Worm (Caenorhabditis elegans) whole organism, L1 larva: Measurements from ENCODE around the gene try-10.

ENCODE experiments used
- ama-1 ChIP-seq: fragments of 150-350 bp; optimal IDR thresholded peaks from 2 replicates; lab custom pipeline; 2014
- egl-13 ChIP-seq: sonication (generic microtip); optimal IDR thresholded peaks from 2 replicates; lab custom pipeline; 2016; ENCODE audit warnings: missing genotype, missing genetic modification reagents, missing genetic modification characterization, missing compliant biosample characterization
- jun-1 ChIP-seq: fragments of 150-350 bp; optimal IDR thresholded peaks from 2 replicates; lab custom pipeline; 2014; ENCODE audit warnings: missing biosample characterization, missing genetic modification reagents, missing genetic modification characterization
- nhr-85 ChIP-seq: sonication (generic microtip); peaks from one replicate; lab custom pipeline; 2016; ENCODE audit warnings: missing genetic modification characterization, inconsistent platforms, missing compliant biosample characterization
- unc-62 ChIP-seq: fragments of 150-350 bp; optimal IDR thresholded peaks from 2 replicates; lab custom pipeline; 2014; ENCODE audit warnings: missing biosample characterization, missing genetic modification reagents, missing genetic modification characterization
- zag-1 ChIP-seq: fragments of 150-350 bp; optimal IDR thresholded peaks from 2 replicates; lab custom pipeline; 2014; ENCODE audit warnings: missing biosample characterization, missing genetic modification characterization

DNA sequence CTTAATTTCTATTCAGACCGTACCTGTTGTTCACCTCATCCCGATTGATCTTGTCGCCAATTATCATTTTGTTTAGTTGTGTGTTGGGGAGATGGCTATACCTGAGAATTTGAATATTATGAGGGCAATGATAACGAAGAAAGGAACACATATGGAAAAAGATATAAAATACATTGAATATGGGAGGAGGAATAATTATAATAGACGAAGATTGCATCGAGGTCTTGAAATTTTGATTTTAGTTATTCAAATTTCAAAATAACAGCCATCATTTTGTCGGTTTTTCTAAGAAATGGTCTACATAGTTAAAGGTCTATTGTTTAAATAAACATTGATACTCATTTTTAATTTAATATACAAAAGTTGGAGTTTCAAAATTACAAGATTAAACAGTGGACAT lies 26.0 kb downstream of the try-10 start, which contains the start of gene shw-3:
- TF ChIP-seq ama-1 (no peak), egl-13 (tag; lab: Kevin White, UChicago) (no peak), zag-1 (tag; lab: Kevin White, UChicago) (no peak), nhr-85 (tag; lab: Kevin White, UChicago) (no peak), jun-1 (tag; lab: Kevin White, UChicago) (no peak), unc-62 (GFP tag; lab: Kevin White, UChicago) (no peak)
